Worm (Caenorhabditis elegans) whole organism, young adult: ENCODE results near the gene act-5.

Experiments
- B0019.2 ChIP-seq: fragments of 200-800 bp; sonication (Bioruptor generic); conservative IDR thresholded peaks from 2 replicates; pipeline ENCODE4 v1.3.6; 2022; ENCODE audit warnings: missing genetic modification reagents, missing genetic modification characterization, missing compliant biosample characterization
- B0261.1 ChIP-seq: sonication (generic microtip); optimal IDR thresholded peaks from 2 replicates; lab custom pipeline; 2016; ENCODE audit warnings: mild to moderate bottlenecking, missing genetic modification characterization, moderate library complexity, missing compliant biosample characterization
- B0336.3 ChIP-seq: fragments of 200-800 bp; sonication (Bioruptor generic); IDR thresholded peaks from 2 replicates; pipeline ENCODE4 v1.3.6; 2022; ENCODE audit warnings: missing genetic modification characterization, missing compliant biosample characterization
- C17E4.6 ChIP-seq: fragments of 200-800 bp; sonication (Bioruptor generic); IDR thresholded peaks from 2 replicates; pipeline ENCODE4 v1.3.6; 2022; ENCODE audit warnings: missing genetic modification reagents, missing genetic modification characterization, missing compliant biosample characterization
- D2030.7 ChIP-seq: fragments of 200-800 bp; sonication (Bioruptor generic); IDR thresholded peaks from 2 replicates; pipeline ENCODE4 v1.3.6; 2022; ENCODE audit warnings: missing genetic modification reagents, missing genetic modification characterization, missing compliant biosample characterization
- F22D6.2 ChIP-seq: sonication (generic microtip); optimal IDR thresholded peaks from 2 replicates; lab custom pipeline; 2016; ENCODE audit warnings: mild to moderate bottlenecking, missing genetic modification characterization, missing compliant biosample characterization
- F23B12.7 ChIP-seq: sonication (generic microtip); optimal IDR thresholded peaks from 2 replicates; lab custom pipeline; 2017; ENCODE audit warnings: missing genetic modification characterization, mild to moderate bottlenecking, missing compliant biosample characterization, antibody characterized with exemption, moderate library complexity; ENCODE audit not compliant: insufficient read depth
- F37B4.10 ChIP-seq: fragments of 200-800 bp; sonication (Bioruptor generic); IDR thresholded peaks from 2 replicates; pipeline ENCODE4 v1.3.6; 2022; ENCODE audit warnings: missing genetic modification characterization, missing compliant biosample characterization
- F57C9.4 ChIP-seq: sonication (generic microtip); optimal IDR thresholded peaks from 2 replicates; lab custom pipeline; 2017; ENCODE audit warnings: mild to moderate bottlenecking, missing genetic modification characterization, missing compliant biosample characterization
- K12H6.12 ChIP-seq: fragments of 200-800 bp; sonication (Bioruptor generic); optimal IDR thresholded peaks from 2 replicates; lab custom pipeline; 2018; ENCODE audit warnings: mild to moderate bottlenecking, missing genetic modification characterization, missing compliant biosample characterization
- akir-1 ChIP-seq: fragments of 200-800 bp; sonication (Bioruptor generic); optimal IDR thresholded peaks from 2 replicates; lab custom pipeline; 2018; ENCODE audit warnings: mild to moderate bottlenecking, missing genetic modification characterization, moderate library complexity, missing compliant biosample characterization
- aptf-2 ChIP-seq: fragments of 200-800 bp; sonication (Bioruptor generic); conservative IDR thresholded peaks from 2 replicates; pipeline ENCODE4 v1.3.6; 2022; ENCODE audit warnings: missing genetic modification reagents, missing genetic modification characterization, missing compliant biosample characterization
- attf-6 ChIP-seq: fragments of 200-800 bp; sonication (Bioruptor generic); IDR thresholded peaks from 2 replicates; pipeline ENCODE4 v1.3.6; 2022; ENCODE audit warnings: missing genetic modification reagents, missing genetic modification characterization, missing compliant biosample characterization
- bed-1 ChIP-seq: fragments of 200-800 bp; sonication (Bioruptor generic); IDR thresholded peaks from 2 replicates; pipeline ENCODE4 v1.3.6; 2022; ENCODE audit warnings: missing genetic modification reagents, missing genetic modification characterization, missing compliant biosample characterization
- bed-2 ChIP-seq: fragments of 200-800 bp; sonication (Bioruptor generic); IDR thresholded peaks from 2 replicates; pipeline ENCODE4 v1.3.6; 2022; ENCODE audit warnings: missing genetic modification reagents, missing genetic modification characterization, missing compliant biosample characterization
- cebp-1 ChIP-seq, 2 experiments: fragments of 200-800 bp in 1 of 2; sonication (Bioruptor generic) in 1 of 2; sonication (generic microtip) in 1 of 2; IDR thresholded peaks in 1 of 2; optimal IDR thresholded peaks in 1 of 2; 2 replicates each; pipeline versions ENCODE4 v1.3.6 to Lab custom; 2017 to 2022; ENCODE audit warnings: missing compliant biosample characterization in 2 of 2, missing genetic modification characterization in 2 of 2, mild to moderate bottlenecking in 1 of 2, missing genetic modification reagents in 1 of 2, moderate library complexity in 1 of 2
- ceh-27 ChIP-seq: fragments of 200-800 bp; sonication (Bioruptor generic); optimal IDR thresholded peaks from 2 replicates; lab custom pipeline; 2018; ENCODE audit warnings: mild to moderate bottlenecking, missing genetic modification characterization, moderate library complexity, missing compliant biosample characterization
- ceh-40 ChIP-seq: fragments of 200-800 bp; sonication (Bioruptor generic); IDR thresholded peaks from 2 replicates; pipeline ENCODE4 v1.3.6; 2022; ENCODE audit warnings: missing genetic modification characterization, missing compliant biosample characterization
- ceh-79 ChIP-seq: sonication (generic microtip); optimal IDR thresholded peaks from 2 replicates; lab custom pipeline; 2017; ENCODE audit warnings: mild to moderate bottlenecking, missing genetic modification characterization, missing compliant biosample characterization
- ceh-91 ChIP-seq: fragments of 200-800 bp; sonication (Bioruptor generic); IDR thresholded peaks from 2 replicates; pipeline ENCODE4 v1.3.6; 2022; ENCODE audit warnings: missing genetic modification reagents, missing genetic modification characterization, missing compliant biosample characterization
- chd-7 ChIP-seq: sonication (generic microtip); optimal IDR thresholded peaks from 2 replicates; lab custom pipeline; 2016; ENCODE audit warnings: mild to moderate bottlenecking, missing genetic modification characterization, moderate library complexity, missing compliant biosample characterization
- die-1 ChIP-seq: sonication (generic microtip); optimal IDR thresholded peaks from 2 replicates; lab custom pipeline; 2016; ENCODE audit warnings: missing genotype, mild to moderate bottlenecking, missing genetic modification characterization, missing compliant biosample characterization
- efl-1 ChIP-seq: fragments of 150-350 bp; optimal IDR thresholded peaks from 2 replicates; lab custom pipeline; 2014; ENCODE audit warnings: missing biosample characterization, missing genetic modification reagents, missing genetic modification characterization
- egl-18 ChIP-seq: fragments of 200-800 bp; sonication (Bioruptor generic); IDR thresholded peaks from 2 replicates; pipeline ENCODE4 v1.3.6; 2022; ENCODE audit warnings: missing genetic modification reagents, missing genetic modification characterization, missing compliant biosample characterization
- egl-44 ChIP-seq: fragments of 200-800 bp; sonication (Bioruptor generic); IDR thresholded peaks from 2 replicates; pipeline ENCODE4 v1.3.6; 2022; ENCODE audit warnings: missing genetic modification reagents, missing genetic modification characterization, missing compliant biosample characterization
- ets-4 ChIP-seq: fragments of 200-800 bp; sonication (Bioruptor generic); optimal IDR thresholded peaks from 2 replicates; lab custom pipeline; 2018; ENCODE audit warnings: mild to moderate bottlenecking, missing genetic modification characterization, missing compliant biosample characterization
- gei-17 ChIP-seq: fragments of 200-800 bp; sonication (Bioruptor generic); optimal IDR thresholded peaks from 2 replicates; lab custom pipeline; 2018; ENCODE audit warnings: mild to moderate bottlenecking, missing genetic modification characterization, missing compliant biosample characterization
- hlh-12 ChIP-seq: sonication (generic microtip); optimal IDR thresholded peaks from 2 replicates; lab custom pipeline; 2016; ENCODE audit warnings: missing genetic modification characterization, missing compliant biosample characterization
- lin-26 ChIP-seq: fragments of 200-800 bp; sonication (Bioruptor generic); IDR thresholded peaks from 2 replicates; pipeline ENCODE4 v1.3.6; 2022; ENCODE audit warnings: missing genetic modification reagents, missing genetic modification characterization, missing compliant biosample characterization
- lin-40 ChIP-seq: sonication (generic microtip); optimal IDR thresholded peaks from 2 replicates; lab custom pipeline; 2016; ENCODE audit warnings: missing genetic modification characterization, mild to moderate bottlenecking, missing compliant biosample characterization, missing genotype, missing genetic modification reagents
- lin-54 ChIP-seq: fragments of 200-800 bp; sonication (Bioruptor generic); optimal IDR thresholded peaks from 2 replicates; lab custom pipeline; 2018; ENCODE audit warnings: mild to moderate bottlenecking, missing genetic modification characterization, missing compliant biosample characterization
- lir-1 ChIP-seq: fragments of 200-800 bp; sonication (Bioruptor generic); conservative IDR thresholded peaks from 2 replicates; pipeline ENCODE4 v1.3.6; 2022; ENCODE audit warnings: missing genetic modification reagents, missing genetic modification characterization, missing compliant biosample characterization
- madf-10 ChIP-seq: sonication (generic microtip); optimal IDR thresholded peaks from 2 replicates; lab custom pipeline; 2016; ENCODE audit warnings: mild to moderate bottlenecking, missing genetic modification characterization, missing compliant biosample characterization
- nfya-1 ChIP-seq: sonication (generic microtip); optimal IDR thresholded peaks from 2 replicates; lab custom pipeline; 2017; ENCODE audit warnings: antibody characterized with exemption, missing compliant biosample characterization, missing genetic modification characterization, borderline replicate concordance; ENCODE audit not compliant: insufficient read depth
- nhr-80 ChIP-seq: sonication (generic microtip); optimal IDR thresholded peaks from 2 replicates; lab custom pipeline; 2016; ENCODE audit warnings: missing genetic modification characterization, missing compliant biosample characterization
- rec-8 ChIP-seq, 2 experiments: sonication (generic microtip); optimal IDR thresholded peaks; 2 replicates each; lab custom pipeline; 2016; ENCODE audit warnings: mild to moderate bottlenecking in 2 of 2, missing genetic modification characterization in 2 of 2, missing genetic modification reagents in 2 of 2, missing genotype in 2 of 2, missing biosample characterization in 1 of 2, missing compliant biosample characterization in 1 of 2, moderate library complexity in 1 of 2
- repo-1 ChIP-seq: sonication (generic microtip); optimal IDR thresholded peaks from 2 replicates; lab custom pipeline; 2017; ENCODE audit warnings: mild to moderate bottlenecking, missing genetic modification characterization, missing compliant biosample characterization
- rpc-1 ChIP-seq, 2 experiments: fragments of 150-350 bp in 1 of 2; sonication (generic microtip) in 1 of 2; optimal IDR thresholded peaks; 2 replicates each; lab custom pipeline; 2014 to 2018; ENCODE audit warnings: missing biosample characterization in 1 of 2, missing genetic modification characterization in 1 of 2, missing genetic modification reagents in 1 of 2, missing genotype in 1 of 2
- snpc-1.1 ChIP-seq: sonication (generic microtip); optimal IDR thresholded peaks from 2 replicates; lab custom pipeline; 2017; ENCODE audit warnings: missing genetic modification characterization, mild to moderate bottlenecking, missing compliant biosample characterization, antibody characterized with exemption, moderate library complexity, missing genotype, missing genetic modification reagents; ENCODE audit not compliant: insufficient read depth
- snpc-4 ChIP-seq, 5 experiments: fragments of 150-350 bp in 1 of 5; sonication (generic microtip) in 4 of 5; optimal IDR thresholded peaks; 2 replicates each; lab custom pipeline; 2014 to 2018; ENCODE audit warnings: missing genetic modification characterization in 5 of 5, missing biosample characterization in 3 of 5, antibody characterized with exemption in 2 of 5, mild to moderate bottlenecking in 2 of 5, missing compliant biosample characterization in 2 of 5, missing genotype in 2 of 5, moderate library complexity in 2 of 5, missing genetic modification reagents in 1 of 5
- tbp1 ChIP-seq: fragments of 200-800 bp; sonication (Bioruptor generic); optimal IDR thresholded peaks from 2 replicates; lab custom pipeline; 2018; ENCODE audit warnings: mild to moderate bottlenecking, missing genetic modification characterization, missing compliant biosample characterization
- tbx-9 ChIP-seq: sonication (generic microtip); optimal IDR thresholded peaks from 2 replicates; lab custom pipeline; 2016; ENCODE audit warnings: borderline replicate concordance, missing genetic modification characterization, inconsistent platforms, missing compliant biosample characterization
- xnd-1 ChIP-seq: sonication (generic microtip); optimal IDR thresholded peaks from 2 replicates; lab custom pipeline; 2016; ENCODE audit warnings: missing genotype, missing genetic modification reagents, missing genetic modification characterization, missing compliant biosample characterization
- zim-3 ChIP-seq: sonication (generic microtip); optimal IDR thresholded peaks from 2 replicates; lab custom pipeline; 2017; ENCODE audit warnings: mild to moderate bottlenecking, missing genetic modification characterization, moderate library complexity, missing compliant biosample characterization
- ztf-3 ChIP-seq: fragments of 200-800 bp; sonication (Bioruptor generic); optimal IDR thresholded peaks from 2 replicates; lab custom pipeline; 2018; ENCODE audit warnings: mild to moderate bottlenecking, missing genetic modification characterization, missing compliant biosample characterization

The act-5 gene

DNA sequence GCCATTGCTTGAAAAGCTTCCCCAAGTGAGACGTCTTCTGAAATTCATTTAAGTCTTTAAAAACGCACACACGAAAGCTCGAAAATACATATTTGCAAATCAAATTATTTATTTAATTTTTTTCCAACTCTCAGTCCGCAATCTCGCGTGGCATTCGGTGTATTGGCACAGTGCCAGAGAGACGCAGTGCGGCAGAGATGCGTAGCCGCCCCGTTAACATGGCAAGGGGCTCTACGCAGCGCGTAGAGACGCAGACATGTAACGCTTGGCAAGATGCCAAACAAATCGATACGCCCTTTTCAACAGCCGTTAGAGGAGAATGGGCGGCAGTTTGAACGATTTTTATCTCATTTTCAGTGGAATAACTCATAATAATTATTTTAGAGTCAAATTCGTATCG lies 37.7 kb upstream of the act-5 start, which contains the start of the genes drr-2 and set-16 (continued):
- peak; percentile 96; the same call in 1 of the 2 replicates for TF ChIP-seq F37B4.10 (GFP tag; lab: Robert Waterston, UW)
- TF ChIP-seq ceh-91 (GFP tag; lab: Robert Waterston, UW), result peak; percentile 98
- peak; percentile 100 for TF ChIP-seq D2030.7 (GFP tag; lab: Robert Waterston, UW)
- TF ChIP-seq rpc-1 (optimal IDR thresholded peaks at IDR 0.05; lab: Kevin White, UChicago), result peak; percentile 19
- peak; percentile 14 for TF ChIP-seq rpc-1 (tag; optimal IDR thresholded peaks at IDR 0.05; lab: Kevin White, UChicago)
- peak; percentile 99 for TF ChIP-seq repo-1 (tag; lab: Kevin White, UChicago)
- TF ChIP-seq ets-4 (GFP tag; lab: Kevin White, UChicago), result peak; percentile 97
- peak; percentile 94 for TF ChIP-seq B0019.2 (GFP tag; lab: Robert Waterston, UW)
- peak; percentile 70; the same call in 1 of the 2 replicates for TF ChIP-seq bed-1
- TF ChIP-seq B0261.1 (tag; lab: Kevin White, UChicago), result peak; percentile 30
- peak; percentile 93 for TF ChIP-seq lin-26
- TF ChIP-seq snpc-1.1 (tag; lab: Kevin White, UChicago), result peak; percentile 66
- TF ChIP-seq akir-1, result peak; percentile 80
- TF ChIP-seq attf-6 (GFP tag; lab: Robert Waterston, UW), result peak; percentile 87
- peak; percentile 99 for TF ChIP-seq ceh-27 (GFP tag; lab: Kevin White, UChicago)
- peak; percentile 88 for TF ChIP-seq xnd-1 (tag; lab: Kevin White, UChicago)
- TF ChIP-seq tbx-9 (tag; lab: Kevin White, UChicago), result no peak
- peak; percentile 96 for TF ChIP-seq ceh-79 (tag; lab: Kevin White, UChicago)
- TF ChIP-seq F23B12.7 (tag; lab: Kevin White, UChicago), result peak; percentile 95
- TF ChIP-seq madf-10 (tag; lab: Kevin White, UChicago), result peak; percentile 94
- TF ChIP-seq C17E4.6 (GFP tag; lab: Robert Waterston, UW), result peak; percentile 98
- peak; percentile 85 for TF ChIP-seq nhr-80 (tag; lab: Kevin White, UChicago)
- TF ChIP-seq zim-3 (tag; lab: Kevin White, UChicago), result peak; percentile 98
- peak; percentile 82 for TF ChIP-seq tbp1 (GFP tag; lab: Kevin White, UChicago)
- TF ChIP-seq F57C9.4 (tag; lab: Kevin White, UChicago), result peak; percentile 87
- peak; percentile 93 for TF ChIP-seq egl-18 (GFP tag; lab: Robert Waterston, UW)
- TF ChIP-seq K12H6.12 (tag; lab: Kevin White, UChicago), result peak; percentile 99
- no peak for TF ChIP-seq ceh-40 (GFP tag; lab: Robert Waterston, UW)
- peak; percentile 81 for TF ChIP-seq die-1 (tag; lab: Kevin White, UChicago)
- peak; percentile 80 for TF ChIP-seq cebp-1 (GFP tag; IDR thresholded peaks at IDR 0.05; lab: Robert Waterston, UW)
- peak; percentile 97 for TF ChIP-seq cebp-1 (tag; optimal IDR thresholded peaks at IDR 0.05; lab: Kevin White, UChicago)
- TF ChIP-seq hlh-12 (tag; lab: Kevin White, UChicago), result no peak
- peak; percentile 98 for TF ChIP-seq chd-7 (tag; lab: Kevin White, UChicago)
- TF ChIP-seq F22D6.2 (tag; lab: Kevin White, UChicago), result peak; percentile 95
- TF ChIP-seq lin-40 (tag; lab: Kevin White, UChicago), result peak; percentile 99
- peak; percentile 63 for TF ChIP-seq snpc-4 (GFP tag; optimal IDR thresholded peaks at IDR 0.05; lab: Kevin White, UChicago)
- peak; percentile 83 to 94 (median 86) for TF ChIP-seq snpc-4 (tag; optimal IDR thresholded peaks at IDR 0.05; lab: Kevin White, UChicago)
- peak; percentile 97 for TF ChIP-seq egl-44 (GFP tag; lab: Robert Waterston, UW)
- peak; percentile 93 for TF ChIP-seq gei-17
- peak; percentile 100 for TF ChIP-seq B0336.3 (GFP tag; lab: Robert Waterston, UW)
- TF ChIP-seq rec-8 (tag; optimal IDR thresholded peaks at IDR 0.05; lab: Kevin White, UChicago), result peak; percentile 41 to 75
- peak; percentile 92 for TF ChIP-seq ztf-3 (GFP tag; lab: Kevin White, UChicago)
- TF ChIP-seq bed-2 (GFP tag; lab: Robert Waterston, UW), result peak; percentile 80; the same call in 1 of the 2 replicates
- peak; percentile 99 for TF ChIP-seq lin-54 (GFP tag; lab: Kevin White, UChicago)
- 0 out of 2 replicates have a peak, but pooled peaks have one; percentile 14 for TF ChIP-seq aptf-2 (GFP tag; lab: Robert Waterston, UW)
- TF ChIP-seq lir-1, result peak; percentile 98
- peak; percentile 86 for TF ChIP-seq efl-1
- TF ChIP-seq nfya-1 (tag; lab: Kevin White, UChicago), result no peak
